Worm (Caenorhabditis elegans): ENCODE data around the gene appg-1.

The appg-1 gene

DNA sequence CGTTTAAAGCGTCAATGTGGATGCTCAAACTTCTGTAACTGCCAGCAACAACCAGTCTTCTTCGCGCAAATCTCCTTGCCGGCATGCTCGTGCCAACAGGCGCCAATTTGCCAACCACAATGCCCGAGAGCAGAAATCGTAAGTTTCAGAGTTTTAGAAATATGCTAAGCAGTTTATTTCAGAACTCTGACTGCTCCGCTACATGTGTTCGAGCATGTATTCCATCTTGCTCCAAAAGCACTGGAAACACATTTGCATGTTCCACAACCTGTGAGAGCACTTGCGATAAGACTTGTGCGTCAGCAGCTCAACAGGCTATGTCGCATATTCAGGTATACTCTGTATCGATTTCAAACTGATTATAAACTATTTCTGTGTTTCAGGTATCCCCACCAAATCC, 3.9 kb downstream of the appg-1 start:
- TF ChIP-seq nhr-12 (tag; optimal IDR thresholded peaks at IDR 0.05): no peak

DNA sequence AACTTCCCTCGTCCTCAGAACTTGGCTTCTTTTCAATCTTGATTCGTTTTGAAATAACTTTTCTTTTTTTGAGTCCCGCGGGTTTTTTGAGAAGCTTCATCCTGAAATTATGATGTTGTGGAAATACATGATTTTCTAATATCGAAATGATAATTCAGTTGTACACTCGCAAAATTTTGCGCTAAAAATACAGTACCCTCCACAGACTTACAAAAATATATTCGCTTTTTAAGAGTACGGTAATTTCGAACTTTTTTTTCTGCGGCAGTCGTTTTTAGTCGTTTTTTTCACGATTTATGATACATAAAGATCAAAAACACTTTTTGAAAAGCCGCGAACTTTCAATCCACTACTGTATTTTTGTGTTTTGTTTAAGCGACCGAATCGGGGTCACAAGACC, 19.2 kb downstream of the appg-1 start, which contains the start of gene pro-2:
pro-2 (minus strand) TSS at position 101 of the 400 bp plus-strand sequence.
- no peak for TF ChIP-seq nhr-12 (tag; optimal IDR thresholded peaks at IDR 0.05)

DNA sequence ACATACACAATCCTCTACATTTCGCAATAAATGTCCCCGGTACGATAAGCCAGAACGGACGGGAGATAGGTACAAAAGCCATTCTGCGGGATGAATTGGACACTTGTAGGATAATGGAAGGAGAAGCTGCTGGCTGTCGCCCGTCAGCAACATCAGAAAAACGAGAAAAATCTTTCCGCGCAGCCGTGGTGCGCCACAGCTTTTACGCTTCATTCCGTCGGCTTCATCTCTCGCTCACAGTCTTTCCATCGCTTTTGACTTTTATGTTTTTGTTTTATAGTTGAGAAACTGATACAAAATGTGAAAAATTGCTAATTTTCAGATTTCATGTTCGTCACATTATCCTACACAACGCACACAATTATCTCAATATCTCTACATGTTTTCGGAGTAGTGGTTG, 20.2 kb downstream of the appg-1 start, which contains the start of gene C07E3.10:
C07E3.10 (plus strand) TSS at position 301 of the 400 bp plus-strand sequence.
- TF ChIP-seq nhr-77 (tag; optimal IDR thresholded peaks at IDR 0.05) (no peak), nhr-23 (tag; optimal IDR thresholded peaks at IDR 0.05) (no peak), nfya-1 (tag; optimal IDR thresholded peaks at IDR 0.05; ENCODE audit: insufficient read depth) (no peak), ztf-11 (tag; optimal IDR thresholded peaks at IDR 0.05) (no peak), fkh-2 (tag; optimal IDR thresholded peaks at IDR 0.05) (no peak), mdl-1 (tag; optimal IDR thresholded peaks at IDR 0.05) (no peak), ceh-9 (tag; optimal IDR thresholded peaks at IDR 0.05) (no peak), sea-2 (GFP tag; optimal IDR thresholded peaks at IDR 0.05) (no peak), zag-1 (tag; optimal IDR thresholded peaks at IDR 0.05) (no peak), elt-3 (tag; optimal IDR thresholded peaks at IDR 0.05) (no peak), unc-62 (GFP tag; optimal IDR thresholded peaks at IDR 0.05) (no peak), nhr-12 (tag; optimal IDR thresholded peaks at IDR 0.05) (no peak), eor-1 (tag; optimal IDR thresholded peaks at IDR 0.05) (no peak), fkh-10 (GFP tag; optimal IDR thresholded peaks at IDR 0.05) (no peak), nhr-28 (tag; optimal IDR thresholded peaks at IDR 0.05) (no peak), pqm-1 (tag; optimal IDR thresholded peaks at IDR 0.05) (no peak), egl-5 (tag; optimal IDR thresholded peaks at IDR 0.05) (no peak), nhr-43 (tag; optimal IDR thresholded peaks at IDR 0.05; ENCODE audit: poor library complexity, severe bottlenecking) (no peak), aly-2 (tag; optimal IDR thresholded peaks at IDR 0.05) (no peak), hmg-11 (tag; optimal IDR thresholded peaks at IDR 0.05) (no peak)

DNA sequence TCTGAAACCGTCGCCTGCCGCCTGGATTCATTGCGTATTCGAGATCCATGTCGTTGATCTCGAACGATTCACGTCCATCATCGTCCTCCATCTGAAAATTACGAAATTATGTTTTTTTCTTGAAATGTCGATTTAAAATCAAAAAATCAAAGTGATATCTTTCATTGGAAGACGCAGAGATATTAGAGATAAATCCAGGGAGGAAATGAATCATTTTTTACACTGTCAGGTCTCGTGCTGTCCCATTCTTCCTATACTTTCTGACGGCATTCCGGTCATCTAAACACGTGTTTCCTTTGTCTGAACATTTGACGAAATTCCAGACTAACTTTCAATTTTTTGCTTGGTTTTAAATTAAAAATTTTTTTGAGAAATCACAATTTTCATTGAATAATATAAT, 24.1 kb downstream of the appg-1 start, which contains the start of gene stip-1:
stip-1 (minus strand) TSS at position 98 of the 400 bp plus-strand sequence.
- TF ChIP-seq eor-1 (tag; optimal IDR thresholded peaks at IDR 0.05) (no peak), ztf-4 (tag; optimal IDR thresholded peaks at IDR 0.05) (no peak), pha-4 (tag; optimal IDR thresholded peaks at IDR 0.05) (no peak), egl-27 (tag; optimal IDR thresholded peaks at IDR 0.05) (no peak)

DNA sequence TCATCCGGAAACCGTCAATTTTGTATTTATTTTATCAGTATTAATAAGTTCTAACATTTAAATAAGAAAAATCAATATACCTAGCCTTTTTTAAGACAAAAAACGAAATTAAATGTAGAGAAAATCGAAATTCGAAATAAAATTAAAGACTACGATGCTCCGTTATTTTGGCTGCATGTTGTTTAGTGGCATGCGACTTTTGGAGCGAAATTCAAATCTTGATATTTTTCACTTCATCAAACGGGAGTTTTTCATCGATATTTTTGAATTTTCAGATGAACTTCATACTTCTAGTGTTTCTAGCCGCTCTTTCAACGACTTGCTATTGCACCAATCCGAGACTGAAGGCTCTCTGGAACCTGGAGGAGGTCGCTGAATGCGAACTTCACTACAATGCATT, 24.6 kb downstream of the appg-1 start, which contains the start of gene C07E3.9:
C07E3.9 (plus strand) TSS at position 270 of the 400 bp plus-strand sequence.
- TF ChIP-seq nhr-43 (tag; optimal IDR thresholded peaks at IDR 0.05; ENCODE audit: poor library complexity, severe bottlenecking): no peak
- TF ChIP-seq aly-2 (tag; optimal IDR thresholded peaks at IDR 0.05): no peak
- TF ChIP-seq fos-1 (tag; optimal IDR thresholded peaks at IDR 0.05): no peak
- no peak for TF ChIP-seq fkh-10 (GFP tag; optimal IDR thresholded peaks at IDR 0.05)
- no peak for TF ChIP-seq ama-1 (optimal IDR thresholded peaks at IDR 0.05)
- TF ChIP-seq nhr-28 (tag; optimal IDR thresholded peaks at IDR 0.05): no peak
- no peak for TF ChIP-seq ceh-28 (tag; optimal IDR thresholded peaks at IDR 0.05)
- TF ChIP-seq pha-4 (tag; optimal IDR thresholded peaks at IDR 0.05): peak; percentile 39
- peak; percentile 23 for TF ChIP-seq nhr-23 (tag; optimal IDR thresholded peaks at IDR 0.05)
- no peak for TF ChIP-seq ceh-82 (tag; optimal IDR thresholded peaks at IDR 0.05)
- no peak for TF ChIP-seq daf-12 (tag; optimal IDR thresholded peaks at IDR 0.05)
- TF ChIP-seq lin-15B (tag; optimal IDR thresholded peaks at IDR 0.05): peak; percentile 72
- no peak for TF ChIP-seq lsy-12 (tag; optimal IDR thresholded peaks at IDR 0.05)
- TF ChIP-seq nhr-237 (tag; optimal IDR thresholded peaks at IDR 0.05): no peak
- TF ChIP-seq R02D3.7 (tag; optimal IDR thresholded peaks at IDR 0.05): peak; percentile 1
- TF ChIP-seq nfya-1 (tag; optimal IDR thresholded peaks at IDR 0.05; ENCODE audit: insufficient read depth): no peak
- no peak for TF ChIP-seq pqm-1 (tag; optimal IDR thresholded peaks at IDR 0.05)
- no peak for TF ChIP-seq egl-5 (tag; optimal IDR thresholded peaks at IDR 0.05)

DNA sequence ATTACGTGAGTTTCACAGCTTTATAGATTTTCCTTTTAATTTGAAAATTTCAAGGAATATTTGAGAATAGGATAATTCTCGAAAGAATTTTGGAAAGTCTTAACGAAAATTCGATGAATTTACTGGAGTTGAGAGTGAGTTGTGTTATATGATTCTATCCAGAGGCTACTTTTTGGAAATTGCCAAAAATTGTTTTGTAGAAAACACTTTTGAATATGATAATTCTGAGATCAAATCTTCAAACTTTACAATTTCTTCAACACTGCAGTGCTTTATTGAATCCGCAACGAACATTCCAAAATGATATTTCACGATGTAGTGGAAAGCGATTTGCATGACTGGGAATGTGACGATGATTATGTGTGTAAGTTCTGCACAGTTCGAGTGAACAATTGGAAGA, 26.1 kb downstream of the appg-1 start, which contains the start of gene C07E3.8:
C07E3.8 (plus strand) TSS at position 301 of the 400 bp plus-strand sequence.
- no peak for TF ChIP-seq lin-39 (tag; optimal IDR thresholded peaks at IDR 0.05)
- TF ChIP-seq snpc-4 (tag; optimal IDR thresholded peaks at IDR 0.05): no peak
- TF ChIP-seq nfya-1 (tag; optimal IDR thresholded peaks at IDR 0.05; ENCODE audit: insufficient read depth): no peak
- TF ChIP-seq pha-4 (tag; optimal IDR thresholded peaks at IDR 0.05): no peak
- TF ChIP-seq ZK546.5 (tag; optimal IDR thresholded peaks at IDR 0.05): no peak
- no peak for TF ChIP-seq tbx-2 (tag; optimal IDR thresholded peaks at IDR 0.05)
- no peak for TF ChIP-seq ama-1 (optimal IDR thresholded peaks at IDR 0.05)
- TF ChIP-seq lsy-12 (tag; optimal IDR thresholded peaks at IDR 0.05): no peak
- TF ChIP-seq elt-3 (tag; optimal IDR thresholded peaks at IDR 0.05): no peak
- TF ChIP-seq nhr-77 (tag; optimal IDR thresholded peaks at IDR 0.05): no peak
- TF ChIP-seq ceh-16 (tag; optimal IDR thresholded peaks at IDR 0.05): no peak
- TF ChIP-seq ceh-82 (tag; optimal IDR thresholded peaks at IDR 0.05): no peak
- TF ChIP-seq aly-2 (tag; optimal IDR thresholded peaks at IDR 0.05): no peak
- no peak for TF ChIP-seq R02D3.7 (tag; optimal IDR thresholded peaks at IDR 0.05)
- TF ChIP-seq fos-1 (tag; optimal IDR thresholded peaks at IDR 0.05): no peak
- TF ChIP-seq ztf-4 (tag; optimal IDR thresholded peaks at IDR 0.05): no peak
- TF ChIP-seq lin-15B (tag; optimal IDR thresholded peaks at IDR 0.05): no peak
